Worm (Caenorhabditis elegans): ENCODE measurements around the gene henn-1.

DNA sequence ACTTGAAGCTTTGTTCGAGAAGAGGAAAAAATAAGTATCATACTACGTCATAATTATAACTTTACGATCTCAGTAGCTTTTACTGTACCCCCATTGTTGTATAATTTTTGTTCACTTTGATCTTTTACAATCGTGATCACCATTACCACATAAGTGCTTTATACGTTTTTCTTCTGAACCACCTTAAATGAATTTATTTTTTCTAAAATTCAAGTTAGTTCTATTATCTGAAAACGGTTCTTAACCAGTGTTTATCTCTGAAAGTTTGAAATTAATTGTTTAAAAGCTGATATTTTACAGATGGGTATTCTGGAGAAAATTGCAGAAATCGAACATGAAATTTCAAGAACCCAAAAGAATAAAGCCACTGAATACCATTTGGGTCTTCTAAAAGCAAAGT is 13.1 kb downstream of the henn-1 start, which contains the start of gene C02F5.3:
- TF ChIP-seq ref-1 (GFP tag; conservative IDR thresholded peaks at IDR 0.05) (no peak), ztf-29 (GFP tag; IDR thresholded peaks at IDR 0.05) (no peak), flt-1 (GFP tag; IDR thresholded peaks at IDR 0.05) (no peak), tab-1 (GFP tag; IDR thresholded peaks at IDR 0.05) (no peak)
